Fruit fly (Drosophila melanogaster) whole organism, embryonic: ENCODE results near the gene Mob3.

Source experiments
- Asciz ChIP-seq: fragments of 200-800 bp; sonication (Bioruptor generic); optimal IDR thresholded peaks from 2 replicates; lab custom pipeline; 2017; ENCODE audit warnings: missing biosample characterization, mild to moderate bottlenecking, missing genetic modification characterization, missing genetic modification reagents
- Bdp1 ChIP-seq: fragments of 200-800 bp; sonication (Bioruptor generic); optimal IDR thresholded peaks from 3 replicates; lab custom pipeline; 2016; ENCODE audit warnings: missing biosample characterization, missing genetic modification characterization
- CG10366 ChIP-seq: fragments of 200-800 bp; sonication (Bioruptor generic); IDR thresholded peaks from 2 replicates; pipeline ENCODE4 v1.3.6; 2022; ENCODE audit warnings: missing biosample characterization, missing genetic modification characterization
- CG10979 ChIP-seq: fragments of 200-800 bp; sonication (Bioruptor generic); optimal IDR thresholded peaks from 2 replicates; lab custom pipeline; 2018; ENCODE audit warnings: missing biosample characterization, mild to moderate bottlenecking, missing genetic modification characterization, moderate library complexity
- CG1233 ChIP-seq: fragments of 200-800 bp; sonication (Bioruptor generic); optimal IDR thresholded peaks from 4 replicates; lab custom pipeline; 2018; ENCODE audit warnings: missing biosample characterization, mild to moderate bottlenecking, missing genetic modification characterization
- CG12769 ChIP-seq: fragments of 200-800 bp; sonication (Bioruptor generic); optimal IDR thresholded peaks from 2 replicates; lab custom pipeline; 2019; ENCODE audit warnings: missing biosample characterization, mild to moderate bottlenecking, missing genetic modification characterization, moderate library complexity
- CG13287 ChIP-seq: fragments of 200-800 bp; sonication (Bioruptor generic); IDR thresholded peaks from 2 replicates; pipeline ENCODE4 v1.3.6; 2022; ENCODE audit warnings: missing biosample characterization, missing genetic modification characterization; ENCODE audit not compliant: partially characterized antibody
- CG14050 ChIP-seq: fragments of 200-800 bp; sonication (Bioruptor generic); IDR thresholded peaks from 3 replicates; pipeline ENCODE4 v1.3.6; 2022; ENCODE audit warnings: missing biosample characterization, missing genetic modification characterization
- CG15696 ChIP-seq: fragments of 200-800 bp; sonication (Bioruptor generic); optimal IDR thresholded peaks from 2 replicates; lab custom pipeline; 2019; ENCODE audit warnings: missing biosample characterization, mild to moderate bottlenecking, missing genetic modification characterization, moderate library complexity
- CG17568 ChIP-seq: fragments of 200-800 bp; sonication (Bioruptor generic); optimal IDR thresholded peaks from 2 replicates; lab custom pipeline; 2018; ENCODE audit warnings: missing biosample characterization, mild to moderate bottlenecking, missing genetic modification characterization, moderate library complexity
- CG17829 ChIP-seq: fragments of 200-800 bp; optimal IDR thresholded peaks from 2 replicates; lab custom pipeline; 2019; ENCODE audit warnings: missing biosample characterization, mild to moderate bottlenecking, missing genetic modification characterization, moderate library complexity
- CG1832 ChIP-seq: fragments of 200-800 bp; sonication (Bioruptor generic); optimal IDR thresholded peaks from 2 replicates; lab custom pipeline; 2017; ENCODE audit warnings: missing biosample characterization, mild to moderate bottlenecking, missing genetic modification characterization, inconsistent platforms
- CG18476 ChIP-seq: fragments of 200-800 bp; sonication (Bioruptor generic); optimal IDR thresholded peaks from 2 replicates; lab custom pipeline; 2016; ENCODE audit warnings: missing biosample characterization, mild to moderate bottlenecking, missing genetic modification characterization
- CG2678 ChIP-seq: fragments of 200-800 bp; sonication (Bioruptor generic); optimal IDR thresholded peaks from 3 replicates; lab custom pipeline; 2019; ENCODE audit warnings: missing biosample characterization, mild to moderate bottlenecking, missing genetic modification characterization, moderate library complexity
- CG3065 ChIP-seq: fragments of 200-800 bp; sonication (Bioruptor generic); optimal IDR thresholded peaks from 2 replicates; lab custom pipeline; 2016; ENCODE audit warnings: missing biosample characterization, missing genetic modification characterization
- CG3163 ChIP-seq: fragments of 200-800 bp; sonication (Bioruptor generic); optimal IDR thresholded peaks from 3 replicates; lab custom pipeline; 2016; ENCODE audit warnings: missing biosample characterization, missing genetic modification characterization
- CG3847 ChIP-seq: fragments of 200-800 bp; sonication (Bioruptor generic); IDR thresholded peaks from 2 replicates; pipeline ENCODE4 v1.3.6; 2022; ENCODE audit warnings: missing biosample characterization, missing genetic modification characterization
- CG42726 ChIP-seq: fragments of 200-800 bp; sonication (Bioruptor generic); IDR thresholded peaks from 2 replicates; pipeline ENCODE4 v1.3.6; 2022; ENCODE audit warnings: missing biosample characterization, missing genetic modification characterization; ENCODE audit not compliant: partially characterized antibody
- CG4730 ChIP-seq: fragments of 200-800 bp; sonication (Bioruptor generic); IDR thresholded peaks from 2 replicates; pipeline ENCODE4 v1.3.6; 2022; ENCODE audit warnings: missing biosample characterization, missing genetic modification characterization
- CG6765 ChIP-seq: fragments of 200-800 bp; sonication (Bioruptor generic); optimal IDR thresholded peaks from 3 replicates; lab custom pipeline; 2017; ENCODE audit warnings: missing biosample characterization, mild to moderate bottlenecking, missing genetic modification characterization
- CG8478 ChIP-seq: fragments of >200 bp; optimal IDR thresholded peaks from 2 replicates; lab custom pipeline; 2018
- CG9932 ChIP-seq: fragments of 200-800 bp; sonication (Bioruptor generic); IDR thresholded peaks from 2 replicates; pipeline ENCODE4 v1.3.6; 2022; ENCODE audit warnings: missing biosample characterization, missing genetic modification characterization
- Dbx ChIP-seq: fragments of 200-800 bp; sonication (Bioruptor generic); IDR thresholded peaks from 3 replicates; pipeline ENCODE4 v1.3.6; 2022; ENCODE audit warnings: missing biosample characterization, missing genetic modification characterization
- Dek ChIP-seq: fragments of 200-800 bp; sonication (Bioruptor generic); optimal IDR thresholded peaks from 3 replicates; lab custom pipeline; 2019; ENCODE audit warnings: missing biosample characterization, mild to moderate bottlenecking, missing genetic modification characterization, moderate library complexity
- Dll ChIP-seq: fragments of 200-800 bp; sonication (Bioruptor generic); IDR thresholded peaks from 4 replicates; pipeline ENCODE4 v1.3.6; 2022; ENCODE audit warnings: missing biosample characterization, missing genetic modification characterization; ENCODE audit not compliant: partially characterized antibody
- Doc3 ChIP-seq: fragments of 200-800 bp; sonication (Bioruptor generic); IDR thresholded peaks from 3 replicates; pipeline ENCODE4 v1.3.6; 2022; ENCODE audit warnings: missing biosample characterization, missing genetic modification characterization; ENCODE audit not compliant: partially characterized antibody
- E2f2 ChIP-seq: fragments of 200-800 bp; sonication (Bioruptor generic); IDR thresholded peaks from 2 replicates; pipeline ENCODE4 v1.3.6; 2022; ENCODE audit warnings: missing biosample characterization, missing genetic modification characterization
- HLH54F ChIP-seq: fragments of 200-800 bp; sonication (Bioruptor generic); optimal IDR thresholded peaks from 3 replicates; lab custom pipeline; 2016; ENCODE audit warnings: missing biosample characterization, missing genetic modification characterization
- Hsf ChIP-seq: fragments of 200-800 bp; sonication (Bioruptor generic); optimal IDR thresholded peaks from 3 replicates; lab custom pipeline; 2016; ENCODE audit warnings: missing biosample characterization, missing genetic modification characterization
- Optix ChIP-seq: fragments of 200-800 bp; sonication (Bioruptor generic); IDR thresholded peaks from 3 replicates; pipeline ENCODE4 v1.3.6; 2022; ENCODE audit warnings: missing biosample characterization, missing genetic modification characterization
- Stat92E ChIP-seq, 3 experiments: fragments of >200 bp in 2 of 3; fragments of 200-800 bp in 1 of 3; sonication (Bioruptor generic) in 1 of 3; optimal IDR thresholded peaks; 2 replicates each; lab custom pipeline; 2017 to 2019; ENCODE audit warnings: missing biosample characterization in 3 of 3, missing genetic modification characterization in 3 of 3, mild to moderate bottlenecking in 1 of 3, moderate library complexity in 1 of 3
- bab2 ChIP-seq: fragments of 200-800 bp; sonication (Bioruptor generic); optimal IDR thresholded peaks from 2 replicates; lab custom pipeline; 2016; ENCODE audit warnings: missing biosample characterization, missing genetic modification characterization
- chn ChIP-seq: fragments of 200-800 bp; sonication (Bioruptor generic); optimal IDR thresholded peaks from 2 replicates; lab custom pipeline; 2016; ENCODE audit warnings: missing biosample characterization, missing genetic modification characterization
- crc ChIP-seq: fragments of 200-800 bp; sonication (Bioruptor generic); optimal IDR thresholded peaks from 2 replicates; lab custom pipeline; 2016; ENCODE audit warnings: missing biosample characterization, missing genetic modification characterization
- dimm ChIP-seq: fragments of 200-800 bp; sonication (Bioruptor generic); IDR thresholded peaks from 2 replicates; pipeline ENCODE4 v1.3.6; 2022; ENCODE audit warnings: missing biosample characterization, missing genetic modification characterization
- dysf ChIP-seq: fragments of 200-800 bp; sonication (Bioruptor generic); IDR thresholded peaks from 3 replicates; pipeline ENCODE4 v1.3.6; 2022; ENCODE audit warnings: missing biosample characterization, missing genetic modification characterization
- eve ChIP-seq, 2 experiments: fragments of >200 bp; optimal IDR thresholded peaks; 2 replicates each; lab custom pipeline; 2017; ENCODE audit warnings: missing biosample characterization in 2 of 2, missing genetic modification characterization in 2 of 2
- fd64A ChIP-seq: fragments of 200-800 bp; sonication (Bioruptor generic); optimal IDR thresholded peaks from 3 replicates; lab custom pipeline; 2018; ENCODE audit warnings: missing biosample characterization, mild to moderate bottlenecking, missing genetic modification characterization
- gfzf ChIP-seq: fragments of 200-800 bp; sonication (Bioruptor generic); optimal IDR thresholded peaks from 2 replicates; lab custom pipeline; 2016; ENCODE audit warnings: missing biosample characterization, mild to moderate bottlenecking, missing genetic modification characterization, moderate library complexity
- grau ChIP-seq: fragments of 200-800 bp; optimal IDR thresholded peaks from 3 replicates; lab custom pipeline; 2019; ENCODE audit warnings: missing biosample characterization, mild to moderate bottlenecking, missing genetic modification characterization, moderate library complexity
- hb ChIP-seq: fragments of 200-800 bp; sonication (Bioruptor generic); IDR thresholded peaks from 3 replicates; pipeline ENCODE4 v1.3.6; 2022; ENCODE audit warnings: missing biosample characterization, missing genetic modification characterization; ENCODE audit not compliant: partially characterized antibody
- kay ChIP-seq: fragments of 200-800 bp; sonication (Bioruptor generic); optimal IDR thresholded peaks from 2 replicates; lab custom pipeline; 2016; ENCODE audit warnings: missing biosample characterization, missing genetic modification characterization
- luna ChIP-seq: fragments of 200-800 bp; sonication (Bioruptor generic); optimal IDR thresholded peaks from 2 replicates; lab custom pipeline; 2016; ENCODE audit warnings: missing biosample characterization, missing genetic modification characterization
- mld ChIP-seq: fragments of 200-800 bp; sonication (Bioruptor generic); IDR thresholded peaks from 3 replicates; pipeline ENCODE4 v1.3.6; 2022; ENCODE audit warnings: missing biosample characterization, missing genetic modification characterization; ENCODE audit not compliant: partially characterized antibody
- odd ChIP-seq: fragments of 200-800 bp; sonication (Bioruptor generic); optimal IDR thresholded peaks from 2 replicates; lab custom pipeline; 2017; ENCODE audit warnings: missing biosample characterization, mild to moderate bottlenecking, missing genetic modification characterization
- pho ChIP-seq: fragments of 200-800 bp; sonication (Bioruptor generic); optimal IDR thresholded peaks from 2 replicates; lab custom pipeline; 2016; ENCODE audit warnings: missing biosample characterization, missing genetic modification characterization
- repo ChIP-seq: fragments of 200-800 bp; sonication (Bioruptor generic); optimal IDR thresholded peaks from 2 replicates; lab custom pipeline; 2016; ENCODE audit warnings: missing biosample characterization, missing genetic modification characterization
- run ChIP-seq: fragments of 200-800 bp; sonication (Bioruptor generic); optimal IDR thresholded peaks from 3 replicates; lab custom pipeline; 2018; ENCODE audit warnings: missing biosample characterization, mild to moderate bottlenecking, missing genetic modification characterization
- toy ChIP-seq: fragments of 200-800 bp; sonication (Bioruptor generic); IDR thresholded peaks from 2 replicates; pipeline ENCODE4 v1.3.6; 2022; ENCODE audit warnings: missing biosample characterization, missing genetic modification characterization
- trem ChIP-seq: fragments of 200-800 bp; optimal IDR thresholded peaks from 3 replicates; lab custom pipeline; 2019; ENCODE audit warnings: missing biosample characterization, mild to moderate bottlenecking, missing genetic modification characterization, moderate library complexity
- vfl ChIP-seq: fragments of 200-800 bp; sonication (Bioruptor generic); optimal IDR thresholded peaks from 2 replicates; lab custom pipeline; 2016; ENCODE audit warnings: missing biosample characterization, missing genetic modification characterization
- vvl ChIP-seq: fragments of 200-800 bp; sonication (Bioruptor generic); IDR thresholded peaks from 2 replicates; pipeline ENCODE4 v1.3.6; 2022; ENCODE audit warnings: missing biosample characterization, missing genetic modification characterization

The Mob3 gene

DNA sequence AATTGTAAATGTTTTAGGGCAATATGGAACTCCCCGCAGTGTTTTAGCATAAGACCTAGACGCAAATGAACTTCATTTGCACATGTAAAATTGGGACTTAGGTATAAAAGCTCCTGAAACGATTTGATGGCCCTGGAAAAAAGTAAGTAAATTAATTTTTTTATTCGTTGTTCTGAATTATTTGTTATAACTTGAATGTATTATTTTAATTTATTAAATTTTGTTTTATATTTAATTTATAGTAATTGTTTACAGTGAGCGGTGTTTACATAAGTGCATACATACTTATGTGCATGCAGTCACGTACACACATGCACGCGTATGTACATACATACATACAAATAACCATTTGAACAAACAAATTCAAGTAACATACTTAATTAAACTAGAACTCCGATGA lies 11.3 kb downstream of the Mob3 start (continued):
- TF ChIP-seq Asciz (GFP tag; lab: Kevin White, UChicago), result peak; percentile 75
- no peak for TF ChIP-seq HLH54F
- TF ChIP-seq Optix, result no peak
- TF ChIP-seq toy (GFP tag; lab: Robert Waterston, UW), result no peak
- no peak for TF ChIP-seq Hsf (GFP tag; lab: Kevin White, UChicago)
- no peak for TF ChIP-seq CG8478
- TF ChIP-seq dimm, result no peak
- TF ChIP-seq CG42726 (GFP tag; lab: Robert Waterston, UW), result no peak
- no peak for TF ChIP-seq vfl (GFP tag; lab: Kevin White, UChicago)
- TF ChIP-seq crc (GFP tag; lab: Kevin White, UChicago), result no peak
- peak; percentile 69 for TF ChIP-seq CG17829 (tag; lab: Kevin White, UChicago)
- no peak for TF ChIP-seq odd (GFP tag; lab: Kevin White, UChicago)
- TF ChIP-seq vvl (GFP tag; lab: Robert Waterston, UW), result peak; percentile 33; the same call in 1 of the 2 replicates
- TF ChIP-seq CG3163 (GFP tag; lab: Kevin White, UChicago), result no peak
- no peak for TF ChIP-seq pho (GFP tag; lab: Kevin White, UChicago)
- peak; percentile 5 for TF ChIP-seq CG1233 (GFP tag; lab: Kevin White, UChicago)
- no peak for TF ChIP-seq CG4730 (GFP tag; lab: Robert Waterston, UW)
- TF ChIP-seq CG17568 (GFP tag; lab: Kevin White, UChicago), result no peak
- TF ChIP-seq eve (GFP tag; optimal IDR thresholded peaks at IDR 0.05; lab: Kevin White, UChicago), result no peak
- no peak for TF ChIP-seq run
- peak; percentile 13 for TF ChIP-seq CG15696 (tag; lab: Kevin White, UChicago)
- no peak for TF ChIP-seq kay
- TF ChIP-seq repo (GFP tag; lab: Kevin White, UChicago), result no peak
- no peak for TF ChIP-seq bab2 (GFP tag; lab: Kevin White, UChicago)
- no peak for TF ChIP-seq CG3847 (GFP tag; lab: Robert Waterston, UW)
- TF ChIP-seq CG10979 (tag; lab: Kevin White, UChicago), result peak; percentile 66
- TF ChIP-seq trem (tag; lab: Kevin White, UChicago), result peak; percentile 50
- no peak for TF ChIP-seq Doc3 (GFP tag; lab: Robert Waterston, UW)
- TF ChIP-seq Stat92E (GFP tag; optimal IDR thresholded peaks at IDR 0.05; lab: Kevin White, UChicago), result no peak
- TF ChIP-seq gfzf (GFP tag; lab: Kevin White, UChicago), result no peak
- no peak for TF ChIP-seq grau (tag; lab: Kevin White, UChicago)
- TF ChIP-seq luna (GFP tag; lab: Kevin White, UChicago), result no peak
- no peak for TF ChIP-seq CG12769 (tag; lab: Kevin White, UChicago)
- no peak for TF ChIP-seq dysf (GFP tag; lab: Robert Waterston, UW)
- no peak for TF ChIP-seq CG18476 (GFP tag; lab: Kevin White, UChicago)
- TF ChIP-seq CG13287 (GFP tag; lab: Robert Waterston, UW), result no peak
- TF ChIP-seq chn (GFP tag; lab: Kevin White, UChicago), result no peak
- no peak for TF ChIP-seq E2f2 (GFP tag; lab: Robert Waterston, UW)
- TF ChIP-seq CG2678 (tag; lab: Kevin White, UChicago), result no peak
- no peak for TF ChIP-seq CG6765
- TF ChIP-seq Bdp1 (GFP tag; lab: Kevin White, UChicago), result no peak
- TF ChIP-seq Dbx, result no peak
- TF ChIP-seq CG14050, result no peak
- TF ChIP-seq mld (GFP tag; lab: Robert Waterston, UW), result no peak
- no peak for TF ChIP-seq CG3065
- TF ChIP-seq CG10366, result no peak
- TF ChIP-seq Dek, result no peak
- TF ChIP-seq hb (GFP tag; lab: Robert Waterston, UW), result no peak
- no peak for TF ChIP-seq CG9932 (GFP tag; lab: Robert Waterston, UW)
- no peak for TF ChIP-seq CG1832 (GFP tag; lab: Kevin White, UChicago)
- TF ChIP-seq fd64A, result no peak
- TF ChIP-seq Dll (GFP tag; lab: Robert Waterston, UW), result no peak
